Worm (Caenorhabditis elegans) whole organism, midembryonic: ENCODE measurements around the gene F52H2.15.
A peak's percentile ranks its signal among the peaks of the same experiment; 100 is the strongest.

Experiments
- T22C8.4 ChIP-seq: fragments of 200-800 bp; sonication (Bioruptor generic); IDR thresholded peaks from 2 replicates; pipeline ENCODE4 v1.3.6; 2022; ENCODE audit warnings: missing genetic modification characterization, missing compliant biosample characterization
- cog-1 ChIP-seq: sonication (generic microtip); optimal IDR thresholded peaks from 2 replicates; lab custom pipeline; 2016; ENCODE audit warnings: missing genetic modification characterization, missing compliant biosample characterization
- flt-1 ChIP-seq: fragments of 200-800 bp; sonication (Bioruptor generic); IDR thresholded peaks from 2 replicates; pipeline ENCODE4 v1.3.6; 2022; ENCODE audit warnings: missing genetic modification characterization, missing compliant biosample characterization
- klf-2 ChIP-seq: fragments of 200-800 bp; sonication (Bioruptor generic); conservative IDR thresholded peaks from 2 replicates; pipeline ENCODE4 v1.3.6; 2022; ENCODE audit warnings: missing genetic modification reagents, missing genetic modification characterization, missing compliant biosample characterization
- med-1 ChIP-seq: sonication (generic microtip); optimal IDR thresholded peaks from 2 replicates; lab custom pipeline; 2017; ENCODE audit warnings: missing genetic modification characterization, mild to moderate bottlenecking, missing compliant biosample characterization, antibody characterized with exemption, missing genetic modification reagents; ENCODE audit not compliant: insufficient read depth
- ref-1 ChIP-seq: fragments of 200-800 bp; sonication (Bioruptor generic); conservative IDR thresholded peaks from 2 replicates; pipeline ENCODE4 v1.3.6; 2022; ENCODE audit warnings: missing genetic modification reagents, missing genetic modification characterization, missing compliant biosample characterization
- tab-1 ChIP-seq: fragments of 200-800 bp; sonication (Bioruptor generic); IDR thresholded peaks from 2 replicates; pipeline ENCODE4 v1.3.6; 2022; ENCODE audit warnings: missing genetic modification characterization, missing compliant biosample characterization
- ztf-23 ChIP-seq: fragments of 200-800 bp; sonication (Bioruptor generic); IDR thresholded peaks from 2 replicates; pipeline ENCODE4 v1.3.6; 2022; ENCODE audit warnings: missing genetic modification reagents, missing genetic modification characterization, missing compliant biosample characterization
- ztf-29 ChIP-seq: fragments of 200-800 bp; sonication (Bioruptor generic); IDR thresholded peaks from 2 replicates; pipeline ENCODE4 v1.3.6; 2022; ENCODE audit warnings: missing genetic modification reagents, missing genetic modification characterization, missing compliant biosample characterization

Gene F52H2.15

ce11 chrX:2559399-2559798, 5.8 kb upstream of the F52H2.15 start:
- TF ChIP-seq ztf-23 (GFP tag; lab: Robert Waterston, UW) (no peak), ztf-29 (GFP tag; lab: Robert Waterston, UW) (no peak), cog-1 (no peak), ref-1 (GFP tag; lab: Robert Waterston, UW) (no peak), med-1 (GFP tag; lab: Kevin White, UChicago) (no peak), tab-1 (GFP tag; lab: Robert Waterston, UW) (no peak), T22C8.4 (GFP tag; lab: Robert Waterston, UW) (no peak), klf-2 (GFP tag; lab: Robert Waterston, UW) (0 out of 2 replicates have a peak, but pooled peaks have one; percentile 32), flt-1 (GFP tag; lab: Robert Waterston, UW) (0 out of 2 replicates have a peak, but pooled peaks have one; percentile 30)

DNA sequence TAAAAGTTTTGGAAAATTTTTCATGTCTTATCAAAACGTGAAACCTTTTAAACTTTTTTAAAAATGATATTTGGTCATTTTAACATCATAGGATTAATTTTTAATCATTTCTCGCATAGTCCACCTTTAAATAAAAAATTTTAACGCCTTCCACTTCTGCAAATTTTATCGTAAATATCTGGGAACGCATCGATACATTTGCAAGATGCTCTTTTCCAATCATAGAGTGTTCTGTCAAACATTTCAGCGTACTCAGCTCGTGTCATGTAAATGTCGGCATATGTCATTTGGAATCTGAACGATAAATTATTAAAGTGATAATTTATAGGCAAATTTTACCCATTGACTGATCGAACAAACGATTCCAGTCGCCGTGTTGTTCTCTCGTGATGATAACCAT, 5.2 kb upstream of the F52H2.15 start, which contains the start of gene F52H2.5:
TSS of gene F52H2.5 (minus strand) at position 101 of the 400 bp plus-strand sequence.
- TF ChIP-seq ztf-23 (GFP tag; lab: Robert Waterston, UW), result no peak
- no peak for TF ChIP-seq ztf-29 (GFP tag; lab: Robert Waterston, UW)
- no peak for TF ChIP-seq med-1 (GFP tag; lab: Kevin White, UChicago)
- no peak for TF ChIP-seq cog-1
- TF ChIP-seq T22C8.4 (GFP tag; lab: Robert Waterston, UW), result no peak
- TF ChIP-seq klf-2 (GFP tag; lab: Robert Waterston, UW), result no peak
- no peak for TF ChIP-seq ref-1 (GFP tag; lab: Robert Waterston, UW)
- TF ChIP-seq tab-1 (GFP tag; lab: Robert Waterston, UW), result no peak
- TF ChIP-seq flt-1 (GFP tag; lab: Robert Waterston, UW), result no peak

DNA sequence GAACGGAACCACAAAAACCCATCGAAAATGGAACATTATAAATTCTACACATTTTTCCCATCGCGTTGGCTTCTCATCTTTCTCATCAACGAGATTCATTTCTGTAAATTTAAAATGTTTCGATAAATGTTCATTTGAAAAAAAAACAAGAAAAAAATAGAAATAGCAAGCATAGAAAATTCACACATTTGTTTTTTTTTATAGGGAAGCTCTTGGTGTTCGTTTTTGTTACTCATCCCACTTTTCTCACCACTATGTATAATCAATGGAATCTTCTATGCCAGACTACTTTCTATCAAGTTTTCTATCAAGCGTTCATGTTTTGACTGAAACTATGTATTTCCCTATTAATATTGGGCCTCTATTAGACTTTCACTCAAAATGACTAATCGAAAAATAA, 1.1 kb upstream of the F52H2.15 start, which contains the start of gene dhcr-24:
TSS of gene dhcr-24 (minus strand) at position 101 of the 400 bp plus-strand sequence.
- TF ChIP-seq flt-1 (GFP tag; lab: Robert Waterston, UW) (no peak), ztf-29 (GFP tag; lab: Robert Waterston, UW) (no peak), ref-1 (GFP tag; lab: Robert Waterston, UW) (no peak), cog-1 (no peak), med-1 (GFP tag; lab: Kevin White, UChicago) (no peak), ztf-23 (GFP tag; lab: Robert Waterston, UW) (no peak), klf-2 (GFP tag; lab: Robert Waterston, UW) (no peak), tab-1 (GFP tag; lab: Robert Waterston, UW) (no peak), T22C8.4 (GFP tag; lab: Robert Waterston, UW) (no peak)

DNA sequence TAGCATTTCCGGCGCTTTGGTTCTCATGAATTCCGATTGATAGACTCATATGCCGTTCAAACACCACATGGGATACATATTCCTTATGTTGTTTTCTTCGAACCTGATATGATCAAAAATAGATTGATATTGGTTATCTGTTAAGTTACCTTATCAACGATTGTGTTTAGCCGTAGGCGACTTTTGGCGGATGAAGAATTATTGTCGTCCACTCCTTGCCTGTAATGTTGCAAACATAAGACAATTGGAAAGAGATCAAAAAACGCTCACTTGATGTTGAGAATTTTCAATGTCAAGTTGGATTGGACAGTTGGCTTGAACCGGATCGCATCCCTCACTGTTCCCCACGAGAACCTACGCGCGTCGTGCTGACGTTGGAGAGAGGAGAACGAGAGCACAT, 2.6 kb downstream of the F52H2.15 start:
- TF ChIP-seq med-1 (GFP tag; lab: Kevin White, UChicago) (no peak), tab-1 (GFP tag; lab: Robert Waterston, UW) (no peak), T22C8.4 (GFP tag; lab: Robert Waterston, UW) (no peak), flt-1 (GFP tag; lab: Robert Waterston, UW) (no peak), klf-2 (GFP tag; lab: Robert Waterston, UW) (no peak), ztf-29 (GFP tag; lab: Robert Waterston, UW) (no peak), ref-1 (GFP tag; lab: Robert Waterston, UW) (no peak), cog-1 (no peak), ztf-23 (GFP tag; lab: Robert Waterston, UW) (no peak)

DNA sequence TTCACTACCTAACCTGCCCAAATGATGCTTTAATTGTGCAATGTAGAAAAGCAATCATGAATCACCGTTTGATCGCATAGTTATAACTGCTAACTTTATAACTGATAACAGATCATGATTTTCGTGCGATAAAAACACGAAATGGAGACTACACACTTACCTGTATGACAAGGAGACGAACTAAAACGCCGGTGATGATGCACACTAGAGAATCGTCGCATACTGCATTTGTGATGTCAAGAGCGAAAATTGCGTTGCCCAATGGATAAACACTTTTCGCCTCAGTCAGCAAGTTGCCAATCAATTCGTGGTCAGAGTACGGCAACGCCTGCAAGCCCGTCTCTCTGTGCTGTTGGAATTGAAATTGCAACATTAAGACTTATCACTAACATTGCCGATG, 3.9 kb downstream of the F52H2.15 start:
- TF ChIP-seq klf-2 (GFP tag; lab: Robert Waterston, UW) (no peak), cog-1 (no peak), T22C8.4 (GFP tag; lab: Robert Waterston, UW) (no peak), ref-1 (GFP tag; lab: Robert Waterston, UW) (no peak), ztf-23 (GFP tag; lab: Robert Waterston, UW) (no peak), ztf-29 (GFP tag; lab: Robert Waterston, UW) (no peak), med-1 (GFP tag; lab: Kevin White, UChicago) (no peak), flt-1 (GFP tag; lab: Robert Waterston, UW) (no peak), tab-1 (GFP tag; lab: Robert Waterston, UW) (no peak)

DNA sequence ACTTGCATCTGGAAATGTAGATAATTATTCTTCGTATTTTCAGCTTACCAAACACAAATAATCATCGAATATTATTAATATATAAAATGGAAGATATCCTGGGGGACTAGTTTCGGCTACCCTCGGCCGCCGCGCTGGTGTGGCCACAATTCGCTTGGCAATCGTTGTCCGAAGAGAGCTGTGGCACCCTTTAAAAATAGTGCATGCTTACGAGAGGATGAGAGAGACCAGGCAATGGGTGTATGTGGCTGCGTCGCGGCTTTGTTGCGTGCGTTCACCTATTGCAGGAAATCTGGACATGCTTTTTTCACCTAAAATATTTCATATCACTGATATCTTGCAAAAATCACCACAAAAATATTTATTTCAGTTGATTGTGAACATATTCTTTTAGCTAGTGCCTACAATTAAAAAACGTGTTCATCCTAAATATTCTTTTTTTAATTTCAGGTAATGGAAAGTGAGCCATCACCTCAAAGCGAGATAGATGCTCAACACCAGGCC, 7.5 kb downstream of the F52H2.15 start, which contains the start of the genes ccd-5 and F52H2.1:
TSS of gene ccd-5 (minus strand) at position 8 of the 504 bp plus-strand sequence.
TSS of gene F52H2.1 (plus strand) at position 454 of the 504 bp plus-strand sequence.
- TF ChIP-seq flt-1 (GFP tag; lab: Robert Waterston, UW) (no peak), ref-1 (GFP tag; lab: Robert Waterston, UW) (no peak), klf-2 (GFP tag; lab: Robert Waterston, UW) (no peak), ztf-23 (GFP tag; lab: Robert Waterston, UW) (no peak), tab-1 (GFP tag; lab: Robert Waterston, UW) (no peak), med-1 (GFP tag; lab: Kevin White, UChicago) (no peak), T22C8.4 (GFP tag; lab: Robert Waterston, UW) (no peak)

DNA sequence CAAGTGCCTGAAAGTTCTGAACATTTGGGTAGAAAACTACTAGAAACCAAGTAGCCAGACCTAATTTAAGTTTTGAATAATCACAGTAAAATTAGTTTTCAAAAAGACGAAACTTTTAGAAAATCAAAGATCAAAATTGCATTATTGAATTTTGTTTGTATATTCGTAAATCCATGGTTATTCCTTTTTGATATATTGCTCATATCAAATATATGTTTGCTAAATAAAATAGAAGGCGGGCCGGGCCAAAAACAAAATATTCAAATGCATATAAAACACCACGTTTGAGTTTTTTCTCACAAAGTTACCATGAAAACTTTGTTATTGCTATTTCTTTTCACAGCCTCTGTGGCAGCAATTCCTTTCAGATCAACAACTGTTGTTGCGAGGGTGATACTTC, 12.3 kb downstream of the F52H2.15 start, which contains the start of gene ttr-42:
TSS of gene ttr-42 (plus strand) at position 301 of the 400 bp plus-strand sequence.
- TF ChIP-seq klf-2 (GFP tag; lab: Robert Waterston, UW), result no peak
- no peak for TF ChIP-seq ref-1 (GFP tag; lab: Robert Waterston, UW)
- TF ChIP-seq flt-1 (GFP tag; lab: Robert Waterston, UW), result no peak
- TF ChIP-seq T22C8.4 (GFP tag; lab: Robert Waterston, UW), result no peak
- no peak for TF ChIP-seq ztf-29 (GFP tag; lab: Robert Waterston, UW)
- TF ChIP-seq cog-1, result no peak
- TF ChIP-seq ztf-23 (GFP tag; lab: Robert Waterston, UW), result no peak
- TF ChIP-seq med-1 (GFP tag; lab: Kevin White, UChicago), result no peak
- TF ChIP-seq tab-1 (GFP tag; lab: Robert Waterston, UW), result no peak

DNA sequence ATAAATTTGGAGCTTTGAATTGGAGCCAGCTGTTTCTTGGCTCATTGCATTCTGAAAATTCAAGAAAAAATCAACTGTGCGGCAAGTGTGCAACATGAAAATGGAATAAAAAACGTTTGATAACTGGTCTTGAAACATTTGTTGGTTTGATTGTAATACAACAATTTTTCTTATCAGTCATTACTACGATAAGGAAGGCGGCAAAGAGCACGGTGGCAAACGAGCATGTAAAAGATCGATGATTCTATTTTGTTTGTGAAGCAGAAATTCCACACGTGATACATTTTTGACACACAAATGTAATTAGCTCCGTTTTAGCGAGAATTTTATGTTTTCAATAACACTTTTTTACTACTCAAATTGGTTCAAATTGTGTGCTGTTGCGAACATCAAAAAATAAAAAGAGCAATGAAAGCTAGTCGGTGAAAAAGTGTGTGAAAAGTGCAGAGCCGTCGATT, 15.4 kb downstream of the F52H2.15 start, which contains the start of gene H01M10.1:
TSS of gene H01M10.1 (minus strand) at position 51 of the 458 bp plus-strand sequence.
- TF ChIP-seq med-1 (GFP tag; lab: Kevin White, UChicago), result no peak
- no peak for TF ChIP-seq flt-1 (GFP tag; lab: Robert Waterston, UW)
- TF ChIP-seq klf-2 (GFP tag; lab: Robert Waterston, UW), result no peak
- no peak for TF ChIP-seq tab-1 (GFP tag; lab: Robert Waterston, UW)
